Worm (Caenorhabditis elegans): ENCODE data around the gene eif-2Bepsilon.

DNA sequence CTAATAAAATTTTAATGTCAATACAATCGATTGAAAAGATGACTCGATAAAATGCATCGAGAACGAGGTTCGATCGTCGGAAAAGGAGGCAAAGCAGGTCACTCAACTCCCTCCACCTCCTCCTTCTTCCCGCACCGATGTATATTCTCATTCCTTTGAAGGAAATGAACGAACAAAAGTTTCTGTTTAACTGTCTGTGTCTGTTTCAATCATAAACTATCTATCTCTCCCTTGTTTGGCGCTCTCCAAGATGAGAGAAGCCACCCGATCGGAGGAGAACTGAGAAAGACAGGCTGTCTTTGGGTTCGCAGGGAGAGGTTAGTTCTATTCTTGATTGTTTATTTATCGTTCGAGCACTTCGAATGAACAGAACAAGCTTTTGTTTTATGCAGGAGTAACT, 20.5 kb upstream of the eif-2Bepsilon start, which contains the start of gene D2085.7:
- TF ChIP-seq ces-1 (GFP tag; optimal IDR thresholded peaks at IDR 0.05): no peak
- no peak for TF ChIP-seq snpc-4 (tag; optimal IDR thresholded peaks at IDR 0.05)
- TF ChIP-seq drap-1 (GFP tag; optimal IDR thresholded peaks at IDR 0.05): no peak
- no peak for TF ChIP-seq mep-1 (tag; optimal IDR thresholded peaks at IDR 0.05)
- TF ChIP-seq ztf-11 (tag; optimal IDR thresholded peaks at IDR 0.05): no peak
- no peak for TF ChIP-seq elt-3 (tag; optimal IDR thresholded peaks at IDR 0.05)
- TF ChIP-seq ham-2 (GFP tag; optimal IDR thresholded peaks at IDR 0.05): peak; percentile 56
- TF ChIP-seq elt-1 (tag; optimal IDR thresholded peaks at IDR 0.05; ENCODE audit: borderline replicate concordance, insufficient read depth): no peak
- no peak for TF ChIP-seq flh-1 (GFP tag; optimal IDR thresholded peaks at IDR 0.05)
- no peak for TF ChIP-seq nhr-12 (tag; optimal IDR thresholded peaks at IDR 0.05)
- TF ChIP-seq ceh-39 (tag; optimal IDR thresholded peaks at IDR 0.05): no peak
- no peak for TF ChIP-seq sptf-1 (tag; optimal IDR thresholded peaks at IDR 0.05)

Measured in whole organism, mixed stage, embryonic.